Worm (Caenorhabditis elegans) whole organism, young adult: ENCODE results near the gene C29F3.7.

ENCODE experiments used
- B0019.2 ChIP-seq: fragments of 200-800 bp; sonication (Bioruptor generic); conservative IDR thresholded peaks from 2 replicates; pipeline ENCODE4 v1.3.6; 2022; ENCODE audit warnings: missing genetic modification reagents, missing genetic modification characterization, missing compliant biosample characterization
- B0035.1 ChIP-seq: sonication (generic microtip); optimal IDR thresholded peaks from 2 replicates; lab custom pipeline; 2016; ENCODE audit warnings: missing genetic modification characterization, mild to moderate bottlenecking, missing compliant biosample characterization, missing genotype, missing genetic modification reagents
- B0336.3 ChIP-seq: fragments of 200-800 bp; sonication (Bioruptor generic); IDR thresholded peaks from 2 replicates; pipeline ENCODE4 v1.3.6; 2022; ENCODE audit warnings: missing genetic modification characterization, missing compliant biosample characterization
- C06A6.2 ChIP-seq: fragments of 200-800 bp; sonication (Bioruptor generic); conservative IDR thresholded peaks from 2 replicates; pipeline ENCODE4 v1.3.6; 2022; ENCODE audit warnings: missing genetic modification characterization, missing compliant biosample characterization
- D2030.7 ChIP-seq: fragments of 200-800 bp; sonication (Bioruptor generic); IDR thresholded peaks from 2 replicates; pipeline ENCODE4 v1.3.6; 2022; ENCODE audit warnings: missing genetic modification reagents, missing genetic modification characterization, missing compliant biosample characterization
- F52B5.7 ChIP-seq: sonication (generic microtip); optimal IDR thresholded peaks from 2 replicates; lab custom pipeline; 2016; ENCODE audit warnings: mild to moderate bottlenecking, missing genetic modification characterization, missing compliant biosample characterization
- F55B11.4 ChIP-seq: sonication (generic microtip); optimal IDR thresholded peaks from 2 replicates; lab custom pipeline; 2016; ENCODE audit warnings: missing compliant biosample characterization, missing genetic modification characterization, borderline replicate concordance; ENCODE audit not compliant: insufficient read depth
- K12H6.12 ChIP-seq: fragments of 200-800 bp; sonication (Bioruptor generic); optimal IDR thresholded peaks from 2 replicates; lab custom pipeline; 2018; ENCODE audit warnings: mild to moderate bottlenecking, missing genetic modification characterization, missing compliant biosample characterization
- T07F8.4 ChIP-seq: sonication (generic microtip); optimal IDR thresholded peaks from 2 replicates; lab custom pipeline; 2016; ENCODE audit warnings: mild to moderate bottlenecking, missing genetic modification characterization, moderate library complexity, missing compliant biosample characterization
- Y53G8AR.9 ChIP-seq: fragments of 200-800 bp; sonication (Bioruptor generic); conservative IDR thresholded peaks from 2 replicates; pipeline ENCODE4 v1.3.6; 2022; ENCODE audit warnings: missing genetic modification reagents, missing genetic modification characterization, missing compliant biosample characterization
- ama-1 ChIP-seq, 3 experiments: fragments of 150-350 bp in 1 of 3; sonication (generic microtip) in 2 of 3; optimal IDR thresholded peaks; 2 replicates each; lab custom pipeline; 2014 to 2018; ENCODE audit warnings: missing biosample characterization in 2 of 3, missing genetic modification characterization in 2 of 3, missing genetic modification reagents in 2 of 3
- aptf-3 ChIP-seq: fragments of 200-800 bp; sonication (Bioruptor generic); IDR thresholded peaks from 2 replicates; pipeline ENCODE4 v1.3.6; 2022; ENCODE audit warnings: missing genetic modification characterization, missing compliant biosample characterization
- attf-5 ChIP-seq: fragments of 200-800 bp; sonication (Bioruptor generic); optimal IDR thresholded peaks from 2 replicates; lab custom pipeline; 2018; ENCODE audit warnings: mild to moderate bottlenecking, missing genetic modification characterization, missing compliant biosample characterization
- bed-1 ChIP-seq: fragments of 200-800 bp; sonication (Bioruptor generic); IDR thresholded peaks from 2 replicates; pipeline ENCODE4 v1.3.6; 2022; ENCODE audit warnings: missing genetic modification reagents, missing genetic modification characterization, missing compliant biosample characterization
- ceh-27 ChIP-seq: fragments of 200-800 bp; sonication (Bioruptor generic); optimal IDR thresholded peaks from 2 replicates; lab custom pipeline; 2018; ENCODE audit warnings: mild to moderate bottlenecking, missing genetic modification characterization, moderate library complexity, missing compliant biosample characterization
- die-1 ChIP-seq: sonication (generic microtip); optimal IDR thresholded peaks from 2 replicates; lab custom pipeline; 2016; ENCODE audit warnings: missing genotype, mild to moderate bottlenecking, missing genetic modification characterization, missing compliant biosample characterization
- dpff-1 ChIP-seq: sonication (generic microtip); optimal IDR thresholded peaks from 2 replicates; lab custom pipeline; 2017; ENCODE audit warnings: mild to moderate bottlenecking, missing genetic modification characterization, missing compliant biosample characterization
- gei-17 ChIP-seq: fragments of 200-800 bp; sonication (Bioruptor generic); optimal IDR thresholded peaks from 2 replicates; lab custom pipeline; 2018; ENCODE audit warnings: mild to moderate bottlenecking, missing genetic modification characterization, missing compliant biosample characterization
- lin-26 ChIP-seq: fragments of 200-800 bp; sonication (Bioruptor generic); IDR thresholded peaks from 2 replicates; pipeline ENCODE4 v1.3.6; 2022; ENCODE audit warnings: missing genetic modification reagents, missing genetic modification characterization, missing compliant biosample characterization
- lir-1 ChIP-seq: fragments of 200-800 bp; sonication (Bioruptor generic); conservative IDR thresholded peaks from 2 replicates; pipeline ENCODE4 v1.3.6; 2022; ENCODE audit warnings: missing genetic modification reagents, missing genetic modification characterization, missing compliant biosample characterization
- lsy-27 ChIP-seq: sonication (generic microtip); optimal IDR thresholded peaks from 2 replicates; lab custom pipeline; 2017; ENCODE audit warnings: missing genetic modification characterization, mild to moderate bottlenecking, missing compliant biosample characterization, antibody characterized with exemption, missing genotype, borderline replicate concordance; ENCODE audit not compliant: insufficient read depth
- madf-8 ChIP-seq: fragments of 200-800 bp; sonication (Bioruptor generic); conservative IDR thresholded peaks from 2 replicates; pipeline ENCODE4 v1.3.6; 2022; ENCODE audit warnings: missing genetic modification reagents, missing genetic modification characterization, missing compliant biosample characterization
- mcd-1 ChIP-seq: fragments of 200-800 bp; sonication (Bioruptor generic); IDR thresholded peaks from 2 replicates; pipeline ENCODE4 v1.3.6; 2022; ENCODE audit warnings: missing genetic modification reagents, missing genetic modification characterization, missing compliant biosample characterization
- mes-4 ChIP-seq: sonication (generic microtip); optimal IDR thresholded peaks from 2 replicates; lab custom pipeline; 2016; ENCODE audit warnings: missing genotype, missing genetic modification characterization, missing compliant biosample characterization
- nfya-2 ChIP-seq: fragments of 200-800 bp; sonication (Bioruptor generic); IDR thresholded peaks from 2 replicates; pipeline ENCODE4 v1.3.6; 2022; ENCODE audit warnings: missing genetic modification reagents, missing genetic modification characterization, missing compliant biosample characterization
- nhr-179 ChIP-seq: sonication (generic microtip); optimal IDR thresholded peaks from 2 replicates; lab custom pipeline; 2016; ENCODE audit warnings: mild to moderate bottlenecking, missing genetic modification characterization, missing compliant biosample characterization
- rcor-1 ChIP-seq: fragments of 200-800 bp; sonication (Bioruptor generic); IDR thresholded peaks from 2 replicates; pipeline ENCODE4 v1.3.6; 2022; ENCODE audit warnings: missing genetic modification reagents, missing genetic modification characterization, missing compliant biosample characterization
- rec-8 ChIP-seq, 2 experiments: sonication (generic microtip); optimal IDR thresholded peaks; 2 replicates each; lab custom pipeline; 2016; ENCODE audit warnings: mild to moderate bottlenecking in 2 of 2, missing genetic modification characterization in 2 of 2, missing genetic modification reagents in 2 of 2, missing genotype in 2 of 2, missing biosample characterization in 1 of 2, missing compliant biosample characterization in 1 of 2, moderate library complexity in 1 of 2
- repo-1 ChIP-seq: sonication (generic microtip); optimal IDR thresholded peaks from 2 replicates; lab custom pipeline; 2017; ENCODE audit warnings: mild to moderate bottlenecking, missing genetic modification characterization, missing compliant biosample characterization
- snpc-3.4 ChIP-seq: sonication (generic microtip); optimal IDR thresholded peaks from 2 replicates; lab custom pipeline; 2017; ENCODE audit warnings: missing genetic modification characterization, mild to moderate bottlenecking, missing compliant biosample characterization, antibody characterized with exemption, moderate library complexity, missing genotype, missing genetic modification reagents
- zim-3 ChIP-seq: sonication (generic microtip); optimal IDR thresholded peaks from 2 replicates; lab custom pipeline; 2017; ENCODE audit warnings: mild to moderate bottlenecking, missing genetic modification characterization, moderate library complexity, missing compliant biosample characterization
- ztf-22 ChIP-seq: fragments of 200-800 bp; sonication (Bioruptor generic); optimal IDR thresholded peaks from 2 replicates; lab custom pipeline; 2018; ENCODE audit warnings: mild to moderate bottlenecking, missing genetic modification characterization, moderate library complexity, missing compliant biosample characterization
- ztf-28 ChIP-seq: fragments of 200-800 bp; sonication (Bioruptor generic); IDR thresholded peaks from 2 replicates; pipeline ENCODE4 v1.3.6; 2022; ENCODE audit warnings: missing genetic modification reagents, missing genetic modification characterization, missing compliant biosample characterization
- ztf-6 ChIP-seq: fragments of 200-800 bp; sonication (Bioruptor generic); IDR thresholded peaks from 2 replicates; pipeline ENCODE4 v1.3.6; 2022; ENCODE audit warnings: missing genetic modification reagents, missing genetic modification characterization, missing compliant biosample characterization

Gene C29F3.7

DNA sequence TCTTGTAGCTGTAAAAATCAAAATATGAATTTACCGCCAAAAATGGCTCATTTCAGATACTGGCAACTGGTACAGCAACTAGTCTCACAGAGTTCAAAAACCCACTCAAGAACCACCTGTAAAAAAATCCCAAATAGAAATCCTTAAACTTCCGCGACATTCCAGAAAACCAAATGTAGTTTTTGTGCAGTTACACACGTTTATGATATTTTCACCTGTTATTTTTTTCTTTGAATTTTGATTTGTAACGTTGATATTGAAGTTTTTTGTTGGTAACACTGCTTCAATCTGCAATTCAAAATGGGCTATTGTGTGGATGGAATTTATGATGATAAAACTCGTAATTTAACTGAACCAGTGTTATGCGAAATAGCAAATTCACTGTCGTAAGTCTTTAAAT is 21.9 kb upstream of the C29F3.7 start, which contains the start of gene srw-113:
Gene srw-113, plus strand, starts transcription at position 301 of the 400 bp plus-strand sequence.
- no peak for TF ChIP-seq C06A6.2 (GFP tag; lab: Robert Waterston, UW)

ce11 chrV:15337405-15337804 is 17.3 kb upstream of the C29F3.7 start, which contains the start of gene wrt-7:
Gene wrt-7, minus strand, starts transcription at chrV:15337505.
- no peak for TF ChIP-seq attf-5 (GFP tag; lab: Kevin White, UChicago)
- TF ChIP-seq ama-1 (optimal IDR thresholded peaks at IDR 0.05; lab: Kevin White, UChicago) = no peak
- TF ChIP-seq ama-1 (GFP tag; optimal IDR thresholded peaks at IDR 0.05; lab: Kevin White, UChicago) = no peak
- no peak for TF ChIP-seq Y53G8AR.9 (GFP tag; lab: Robert Waterston, UW)
- TF ChIP-seq F55B11.4 (tag; lab: Kevin White, UChicago) = no peak
- TF ChIP-seq D2030.7 (GFP tag; lab: Robert Waterston, UW) = no peak
- no peak for TF ChIP-seq nfya-2 (GFP tag; lab: Robert Waterston, UW)
- TF ChIP-seq T07F8.4 (tag; lab: Kevin White, UChicago) = no peak

DNA sequence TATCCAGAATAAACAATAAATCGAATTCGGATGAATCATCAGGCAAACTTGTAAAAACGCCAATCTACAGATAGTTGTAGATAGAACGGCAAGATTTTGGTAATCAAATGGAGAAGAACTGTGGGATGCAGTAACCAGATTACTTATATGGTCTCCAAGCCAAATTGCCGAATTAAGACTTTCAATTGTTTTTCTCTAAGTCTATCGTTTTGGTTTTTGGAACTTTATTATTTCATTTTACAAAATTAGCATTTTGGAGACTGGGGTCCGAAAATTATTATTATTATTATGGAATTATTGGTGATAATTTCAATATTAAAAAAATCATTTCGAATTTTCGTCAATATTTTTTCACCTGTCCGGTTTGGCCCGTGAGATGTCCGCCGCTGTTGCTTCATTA is 15.3 kb upstream of the C29F3.7 start, which contains the start of gene clec-228:
Gene clec-228, minus strand, starts transcription at position 101 of the 400 bp plus-strand sequence.
- TF ChIP-seq B0035.1 (tag; lab: Kevin White, UChicago) (no peak), ztf-6 (GFP tag; lab: Robert Waterston, UW) (no peak), snpc-3.4 (tag; lab: Kevin White, UChicago) (no peak), lir-1 (GFP tag; lab: Robert Waterston, UW) (no peak), ztf-28 (no peak), gei-17 (no peak), aptf-3 (GFP tag; lab: Robert Waterston, UW) (no peak), die-1 (tag; lab: Kevin White, UChicago) (no peak), lsy-27 (tag; lab: Kevin White, UChicago) (no peak), rec-8 (tag; optimal IDR thresholded peaks at IDR 0.05; lab: Kevin White, UChicago) (no peak), ztf-22 (no peak), dpff-1 (tag; lab: Kevin White, UChicago) (no peak), lin-26 (GFP tag; lab: Robert Waterston, UW) (no peak), B0019.2 (GFP tag; lab: Robert Waterston, UW) (no peak), F52B5.7 (no peak), zim-3 (tag; lab: Kevin White, UChicago) (no peak), Y53G8AR.9 (GFP tag; lab: Robert Waterston, UW) (no peak), rcor-1 (GFP tag; lab: Robert Waterston, UW) (no peak)
- TF ChIP-seq, all 124 proteins: peak for 0

ce11 chrV:15341404-15341803 is 13.3 kb upstream of the C29F3.7 start, which contains the start of gene clec-229:
Gene clec-229, minus strand, starts transcription at chrV:15341504.
- no peak for TF ChIP-seq mcd-1 (GFP tag; lab: Robert Waterston, UW)
- TF ChIP-seq Y53G8AR.9 (GFP tag; lab: Robert Waterston, UW) = no peak
- TF ChIP-seq ceh-27 (GFP tag; lab: Kevin White, UChicago) = no peak
- no peak for TF ChIP-seq madf-8
- TF ChIP-seq B0336.3 = no peak
- no peak for TF ChIP-seq K12H6.12 (tag; lab: Kevin White, UChicago)
- no peak for TF ChIP-seq repo-1 (tag; lab: Kevin White, UChicago)
- no peak for TF ChIP-seq nhr-179 (tag; lab: Kevin White, UChicago)
- no peak for TF ChIP-seq die-1 (tag; lab: Kevin White, UChicago)
- TF ChIP-seq bed-1 = no peak
- no peak for TF ChIP-seq gei-17
- TF ChIP-seq mes-4 (tag; lab: Kevin White, UChicago) = no peak
- TF ChIP-seq nfya-2 (GFP tag; lab: Robert Waterston, UW) = no peak
- no peak for TF ChIP-seq zim-3 (tag; lab: Kevin White, UChicago)
- TF ChIP-seq, all 124 proteins: peak for 0
